Fruit fly (Drosophila melanogaster) whole organism, embryonic: ENCODE data around the gene CG11668.

Source experiments
- B-H1 ChIP-seq: fragments of 200-800 bp; sonication (Bioruptor generic); IDR thresholded peaks from 3 replicates; pipeline ENCODE4 v1.3.6; 2022; ENCODE audit warnings: missing biosample characterization, missing genetic modification characterization
- BtbVII ChIP-seq: fragments of 200-800 bp; sonication (Bioruptor generic); optimal IDR thresholded peaks from 3 replicates; lab custom pipeline; 2017; ENCODE audit warnings: missing biosample characterization, mild to moderate bottlenecking, missing genetic modification characterization
- CG10654 ChIP-seq: fragments of 200-800 bp; sonication (Bioruptor generic); optimal IDR thresholded peaks from 2 replicates; lab custom pipeline; 2016; ENCODE audit warnings: missing biosample characterization, missing genetic modification characterization
- CG11085 ChIP-seq: fragments of 200-800 bp; sonication (Bioruptor generic); IDR thresholded peaks from 2 replicates; pipeline ENCODE4 v1.3.6; 2022; ENCODE audit warnings: missing biosample characterization, missing genetic modification characterization
- CG11247 ChIP-seq: fragments of 200-800 bp; sonication (Bioruptor generic); IDR thresholded peaks from 2 replicates; pipeline ENCODE4 v1.3.6; 2022; ENCODE audit warnings: missing biosample characterization, missing genetic modification characterization
- CG11398 ChIP-seq: fragments of 200-800 bp; sonication (Bioruptor generic); optimal IDR thresholded peaks from 2 replicates; lab custom pipeline; 2016; ENCODE audit warnings: missing biosample characterization, missing genetic modification characterization
- CG12155 ChIP-seq: fragments of 200-800 bp; sonication (Bioruptor generic); optimal IDR thresholded peaks from 3 replicates; lab custom pipeline; 2016; ENCODE audit warnings: missing biosample characterization, missing genetic modification characterization
- CG12299 ChIP-seq: fragments of 200-800 bp; sonication (Bioruptor generic); optimal IDR thresholded peaks from 2 replicates; lab custom pipeline; 2018; ENCODE audit warnings: missing biosample characterization, mild to moderate bottlenecking, missing genetic modification characterization
- CG13296 ChIP-seq: fragments of 200-800 bp; sonication (Bioruptor generic); optimal IDR thresholded peaks from 3 replicates; lab custom pipeline; 2018; ENCODE audit warnings: missing biosample characterization, mild to moderate bottlenecking, missing genetic modification characterization
- CG13894 ChIP-seq: fragments of 200-800 bp; sonication (Bioruptor generic); optimal IDR thresholded peaks from 3 replicates; lab custom pipeline; 2018; ENCODE audit warnings: missing biosample characterization, mild to moderate bottlenecking, missing genetic modification characterization, moderate library complexity
- CG14050 ChIP-seq: fragments of 200-800 bp; sonication (Bioruptor generic); IDR thresholded peaks from 3 replicates; pipeline ENCODE4 v1.3.6; 2022; ENCODE audit warnings: missing biosample characterization, missing genetic modification characterization
- CG15514 ChIP-seq: fragments of 200-800 bp; sonication (Bioruptor generic); optimal IDR thresholded peaks from 3 replicates; lab custom pipeline; 2017; ENCODE audit warnings: missing biosample characterization, missing genetic modification characterization, mild to moderate bottlenecking, moderate library complexity, missing genetic modification reagents
- CG16779 ChIP-seq: fragments of 200-800 bp; sonication (Bioruptor generic); IDR thresholded peaks from 2 replicates; pipeline ENCODE4 v1.3.6; 2022; ENCODE audit warnings: missing biosample characterization, missing genetic modification characterization
- CG17328 ChIP-seq: fragments of 200-800 bp; sonication (Bioruptor generic); IDR thresholded peaks from 2 replicates; pipeline ENCODE4 v1.3.6; 2022; ENCODE audit warnings: missing biosample characterization, missing genetic modification characterization
- CG18599 ChIP-seq: fragments of 200-800 bp; sonication (Bioruptor generic); optimal IDR thresholded peaks from 3 replicates; lab custom pipeline; 2017; ENCODE audit warnings: missing biosample characterization, missing genetic modification characterization, mild to moderate bottlenecking, moderate library complexity, missing genetic modification reagents
- CG2202 ChIP-seq: fragments of 200-800 bp; sonication (Bioruptor generic); optimal IDR thresholded peaks from 2 replicates; lab custom pipeline; 2018; ENCODE audit warnings: missing biosample characterization, mild to moderate bottlenecking, missing genetic modification characterization
- CG3726 ChIP-seq: fragments of 200-800 bp; sonication (Bioruptor generic); IDR thresholded peaks from 3 replicates; pipeline ENCODE4, ENCODE4 v1.3.6; 2022; ENCODE audit warnings: missing biosample characterization, missing genetic modification characterization
- CG7357 ChIP-seq: fragments of 200-800 bp; sonication (Bioruptor generic); IDR thresholded peaks from 3 replicates; pipeline ENCODE4 v1.3.6; 2022; ENCODE audit warnings: missing biosample characterization, missing genetic modification characterization
- CG7839 ChIP-seq: fragments of 200-800 bp; sonication (Bioruptor generic); optimal IDR thresholded peaks from 3 replicates; lab custom pipeline; 2018; ENCODE audit warnings: missing biosample characterization, mild to moderate bottlenecking, missing genetic modification characterization, moderate library complexity
- D19B ChIP-seq: fragments of 200-800 bp; sonication (Bioruptor generic); optimal IDR thresholded peaks from 2 replicates; lab custom pipeline; 2017; ENCODE audit warnings: missing biosample characterization, mild to moderate bottlenecking, missing genetic modification characterization
- Dbx ChIP-seq: fragments of 200-800 bp; sonication (Bioruptor generic); IDR thresholded peaks from 3 replicates; pipeline ENCODE4 v1.3.6; 2022; ENCODE audit warnings: missing biosample characterization, missing genetic modification characterization
- Hr3 ChIP-seq: fragments of 200-800 bp; sonication (Bioruptor generic); optimal IDR thresholded peaks from 3 replicates; lab custom pipeline; 2016; ENCODE audit warnings: missing biosample characterization, missing genetic modification characterization
- Med ChIP-seq: fragments of 200-800 bp; sonication (Bioruptor generic); peaks from one replicate; lab custom pipeline; 2016; ENCODE audit warnings: missing biosample characterization, missing genetic modification characterization, mild to moderate bottlenecking, inconsistent platforms, moderate library complexity
- NC2α ChIP-seq: fragments of 200-800 bp; sonication (Bioruptor generic); optimal IDR thresholded peaks from 2 replicates; lab custom pipeline; 2016; ENCODE audit warnings: missing biosample characterization, missing genetic modification characterization
- Six4 ChIP-seq: fragments of 200-800 bp; sonication (Bioruptor generic); optimal IDR thresholded peaks from 2 replicates; lab custom pipeline; 2016; ENCODE audit warnings: missing biosample characterization, missing genetic modification characterization
- Stat92E ChIP-seq, 3 experiments: fragments of >200 bp in 2 of 3; fragments of 200-800 bp in 1 of 3; sonication (Bioruptor generic) in 1 of 3; optimal IDR thresholded peaks; 2 replicates each; lab custom pipeline; 2017 to 2019; ENCODE audit warnings: missing biosample characterization in 3 of 3, missing genetic modification characterization in 3 of 3, mild to moderate bottlenecking in 1 of 3, moderate library complexity in 1 of 3
- Tbp ChIP-seq: fragments of >200 bp; optimal IDR thresholded peaks from 2 replicates; lab custom pipeline; 2018; ENCODE audit warnings: missing biosample characterization, missing genetic modification characterization
- Usf ChIP-seq: fragments of 200-800 bp; sonication (Bioruptor generic); optimal IDR thresholded peaks from 2 replicates; lab custom pipeline; 2017; ENCODE audit warnings: missing genotype, missing biosample characterization, missing genetic modification characterization
- ac ChIP-seq: fragments of 200-800 bp; sonication (Bioruptor generic); optimal IDR thresholded peaks from 3 replicates; lab custom pipeline; 2017; ENCODE audit warnings: missing biosample characterization, mild to moderate bottlenecking, missing genetic modification characterization
- cato ChIP-seq: fragments of 200-800 bp; sonication (Bioruptor generic); optimal IDR thresholded peaks from 2 replicates; lab custom pipeline; 2016; ENCODE audit warnings: missing biosample characterization, missing genetic modification characterization, borderline replicate concordance
- da ChIP-seq: fragments of 200-800 bp; sonication (Bioruptor generic); optimal IDR thresholded peaks from 2 replicates; lab custom pipeline; 2016; ENCODE audit warnings: missing biosample characterization, missing genetic modification characterization
- dimm ChIP-seq: fragments of 200-800 bp; sonication (Bioruptor generic); IDR thresholded peaks from 2 replicates; pipeline ENCODE4 v1.3.6; 2022; ENCODE audit warnings: missing biosample characterization, missing genetic modification characterization
- ewg ChIP-seq: fragments of 200-800 bp; sonication (Bioruptor generic); optimal IDR thresholded peaks from 3 replicates; lab custom pipeline; 2017; ENCODE audit warnings: mild to moderate bottlenecking, missing biosample characterization, missing genetic modification reagents, missing genetic modification characterization
- gro ChIP-seq: fragments of 200-800 bp; sonication (Bioruptor generic); optimal IDR thresholded peaks from 2 replicates; lab custom pipeline; 2016; ENCODE audit warnings: missing biosample characterization, missing genetic modification characterization
- gsb-n ChIP-seq: fragments of 200-800 bp; sonication (Bioruptor generic); optimal IDR thresholded peaks from 3 replicates; lab custom pipeline; 2018; ENCODE audit warnings: missing biosample characterization, mild to moderate bottlenecking, missing genetic modification characterization
- kay ChIP-seq: fragments of 200-800 bp; sonication (Bioruptor generic); optimal IDR thresholded peaks from 2 replicates; lab custom pipeline; 2016; ENCODE audit warnings: missing biosample characterization, missing genetic modification characterization
- lbe ChIP-seq: fragments of 200-800 bp; sonication (Bioruptor generic); optimal IDR thresholded peaks from 2 replicates; lab custom pipeline; 2016; ENCODE audit warnings: missing biosample characterization, mild to moderate bottlenecking, missing genetic modification characterization
- lilli ChIP-seq: fragments of 200-800 bp; sonication (Bioruptor generic); optimal IDR thresholded peaks from 3 replicates; lab custom pipeline; 2016; ENCODE audit warnings: missing biosample characterization, missing genetic modification characterization
- nerfin-2 ChIP-seq: fragments of 200-800 bp; sonication (Bioruptor generic); IDR thresholded peaks from 2 replicates; pipeline ENCODE4 v1.3.6; 2022; ENCODE audit warnings: missing biosample characterization, missing genetic modification characterization; ENCODE audit not compliant: partially characterized antibody
- org-1 ChIP-seq: fragments of 200-800 bp; sonication (Bioruptor generic); optimal IDR thresholded peaks from 2 replicates; lab custom pipeline; 2017; ENCODE audit warnings: missing biosample characterization, missing genetic modification characterization
- pan ChIP-seq, 4 experiments: fragments of >200 bp in 3 of 4; fragments of 200-800 bp in 1 of 4; sonication (Bioruptor generic) in 1 of 4; optimal IDR thresholded peaks in 3 of 4; IDR thresholded peaks in 1 of 4; 2 replicates each; pipeline versions ENCODE4 v1.3.6 to Lab custom; 2017 to 2022; ENCODE audit warnings: missing biosample characterization in 2 of 4, missing genetic modification characterization in 2 of 4, mixed read lengths in 1 of 4
- ranshi ChIP-seq: fragments of 200-800 bp; sonication (Bioruptor generic); IDR thresholded peaks from 2 replicates; pipeline ENCODE4 v1.3.6; 2022; ENCODE audit warnings: missing biosample characterization, missing genetic modification characterization
- run ChIP-seq: fragments of 200-800 bp; sonication (Bioruptor generic); optimal IDR thresholded peaks from 3 replicates; lab custom pipeline; 2018; ENCODE audit warnings: missing biosample characterization, mild to moderate bottlenecking, missing genetic modification characterization
- stwl ChIP-seq: fragments of 200-800 bp; sonication (Bioruptor generic); optimal IDR thresholded peaks from 3 replicates; lab custom pipeline; 2018; ENCODE audit warnings: missing biosample characterization, mild to moderate bottlenecking, missing genetic modification characterization, moderate library complexity
- sug ChIP-seq: fragments of 200-800 bp; optimal IDR thresholded peaks from 2 replicates; lab custom pipeline; 2019; ENCODE audit warnings: missing biosample characterization, mild to moderate bottlenecking, missing genetic modification characterization, moderate library complexity
- tna ChIP-seq: fragments of 200-800 bp; sonication (Bioruptor generic); IDR thresholded peaks from 2 replicates; pipeline ENCODE4 v1.3.6; 2022; ENCODE audit warnings: missing biosample characterization, missing genetic modification characterization; ENCODE audit not compliant: partially characterized antibody
- twi ChIP-seq: fragments of 200-800 bp; optimal IDR thresholded peaks from 2 replicates; lab custom pipeline; 2019; ENCODE audit warnings: missing biosample characterization, mild to moderate bottlenecking, missing genetic modification characterization, moderate library complexity
- tx ChIP-seq: fragments of 200-800 bp; sonication (Bioruptor generic); optimal IDR thresholded peaks from 2 replicates; lab custom pipeline; 2016; ENCODE audit warnings: missing biosample characterization, missing genetic modification characterization
- usp ChIP-seq: fragments of >200 bp; optimal IDR thresholded peaks from 2 replicates; lab custom pipeline; 2017; ENCODE audit warnings: missing biosample characterization, missing genetic modification characterization

CG11668 gene

DNA sequence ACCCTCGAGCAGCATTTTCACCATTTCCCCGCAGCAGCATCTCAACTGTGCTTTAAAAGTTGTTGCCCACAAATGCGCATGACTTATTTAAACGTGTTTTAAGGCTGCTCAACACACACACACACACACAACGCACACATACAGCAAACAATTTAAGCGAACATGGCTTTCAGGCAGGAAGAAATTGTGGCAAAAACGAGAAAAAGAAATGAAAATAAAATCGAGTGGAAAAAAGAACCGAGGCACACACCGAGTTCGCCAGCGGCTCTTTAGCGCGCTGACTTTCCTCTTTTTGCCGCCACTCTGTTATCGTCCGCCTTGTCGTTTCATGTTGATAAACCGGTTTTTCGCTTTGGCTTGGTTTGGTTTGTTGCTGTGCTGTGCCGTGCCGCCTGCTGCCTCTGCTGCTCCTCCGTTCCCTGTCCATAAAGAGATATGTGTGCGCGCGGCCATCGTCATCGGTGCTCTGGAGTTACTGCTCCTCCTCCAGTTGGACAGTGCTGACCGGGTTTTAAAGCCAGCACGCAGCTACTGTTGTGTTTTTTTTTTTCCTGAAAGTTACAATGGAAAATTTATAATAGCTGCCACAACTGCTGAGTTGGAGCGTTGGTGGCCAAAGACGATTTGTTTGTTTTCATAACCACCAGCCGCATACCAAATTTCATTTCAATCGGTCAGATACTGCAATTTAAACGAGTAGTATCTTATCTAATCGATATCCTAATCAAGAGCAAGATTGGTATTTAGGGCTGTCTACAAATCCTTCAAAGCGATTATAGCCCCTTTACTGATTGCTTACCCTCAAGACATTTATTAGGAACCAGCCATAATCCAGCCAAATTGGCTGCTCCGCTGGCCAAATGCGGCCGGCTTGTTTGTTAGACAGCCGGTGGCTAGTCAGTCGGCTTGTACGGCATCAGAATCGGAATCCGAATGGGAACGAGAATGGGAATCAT, 22.1 kb upstream of the CG11668 start (continued):
- TF ChIP-seq CG2202 (tag; lab: Kevin White, UChicago) (no peak), CG16779 (GFP tag; lab: Robert Waterston, UW) (no peak), org-1 (GFP tag; lab: Kevin White, UChicago) (no peak), Six4 (GFP tag; lab: Kevin White, UChicago) (no peak), gro (GFP tag; lab: Kevin White, UChicago) (no peak), ac (GFP tag; lab: Kevin White, UChicago) (no peak), CG13894 (tag; lab: Kevin White, UChicago) (no peak), pan (optimal IDR thresholded peaks at IDR 0.05; lab: Kevin White, UChicago) (no peak), pan (GFP tag; optimal IDR thresholded peaks at IDR 0.05 in 1 of 2, IDR thresholded peaks at IDR 0.05 in 1 of 2) (peak in 1 of 2 experiments; percentile 4), da (GFP tag; lab: Kevin White, UChicago) (no peak), run (no peak), CG3726 (GFP tag; lab: Robert Waterston, UW) (no peak), Med (GFP tag; lab: Kevin White, UChicago) (peak; percentile 82), B-H1 (GFP tag; lab: Robert Waterston, UW) (no peak), CG14050 (no peak), gsb-n (tag; lab: Kevin White, UChicago) (no peak), CG11085 (no peak), cato (GFP tag; lab: Kevin White, UChicago) (no peak), Tbp (GFP tag; lab: Kevin White, UChicago) (peak; percentile 30), D19B (GFP tag; lab: Kevin White, UChicago) (no peak), CG10654 (GFP tag; lab: Kevin White, UChicago) (no peak), CG12155 (peak; percentile 7), CG12299 (tag; lab: Kevin White, UChicago) (no peak), twi (tag; lab: Kevin White, UChicago) (no peak), BtbVII (GFP tag; lab: Kevin White, UChicago) (no peak), tna (GFP tag; lab: Robert Waterston, UW) (no peak), stwl (tag; lab: Kevin White, UChicago) (no peak), lbe (GFP tag; lab: Kevin White, UChicago) (peak; percentile 57), CG7839 (tag; lab: Kevin White, UChicago) (no peak), tx (GFP tag; lab: Kevin White, UChicago) (no peak), CG17328 (GFP tag; lab: Robert Waterston, UW) (no peak), lilli (peak; percentile 16), Usf (GFP tag; lab: Kevin White, UChicago) (no peak), usp (GFP tag; lab: Kevin White, UChicago) (no peak), nerfin-2 (GFP tag; lab: Robert Waterston, UW) (no peak), CG11398 (GFP tag; lab: Kevin White, UChicago) (peak; percentile 10), Dbx (GFP tag; lab: Robert Waterston, UW) (peak; percentile 29; the same call in 1 of the 3 replicates), ewg (peak; percentile 78), Hr3 (GFP tag; lab: Kevin White, UChicago) (no peak), kay (GFP tag; lab: Kevin White, UChicago) (no peak), Stat92E (GFP tag; optimal IDR thresholded peaks at IDR 0.05; lab: Kevin White, UChicago) (peak in 1 of 3 experiments; percentile 38), CG15514 (peak; percentile 31), CG11247 (GFP tag; lab: Robert Waterston, UW) (no peak), CG13296 (GFP tag; lab: Kevin White, UChicago) (no peak), sug (tag; lab: Kevin White, UChicago) (peak; percentile 48), NC2α (GFP tag; lab: Kevin White, UChicago) (no peak), dimm (GFP tag; lab: Robert Waterston, UW) (no peak), CG7357 (GFP tag; lab: Robert Waterston, UW) (no peak), ranshi (GFP tag; lab: Robert Waterston, UW) (no peak), CG18599 (GFP tag; lab: Kevin White, UChicago) (no peak)
